Fruit fly (Drosophila melanogaster): Measurements from ENCODE around the gene CG14442.

dm6 chrX:6744088-6744487, 49.3 kb upstream of the CG14442 start, which contains the start of gene RpL17:
- TF ChIP-seq CG8478 (optimal IDR thresholded peaks at IDR 0.05) (no peak), CTCF (optimal IDR thresholded peaks at IDR 0.05) (peak; percentile 67 to 69)

All from S2 (cell line).